Fruit fly (Drosophila melanogaster): ENCODE results near the gene boss.

The boss gene

DNA sequence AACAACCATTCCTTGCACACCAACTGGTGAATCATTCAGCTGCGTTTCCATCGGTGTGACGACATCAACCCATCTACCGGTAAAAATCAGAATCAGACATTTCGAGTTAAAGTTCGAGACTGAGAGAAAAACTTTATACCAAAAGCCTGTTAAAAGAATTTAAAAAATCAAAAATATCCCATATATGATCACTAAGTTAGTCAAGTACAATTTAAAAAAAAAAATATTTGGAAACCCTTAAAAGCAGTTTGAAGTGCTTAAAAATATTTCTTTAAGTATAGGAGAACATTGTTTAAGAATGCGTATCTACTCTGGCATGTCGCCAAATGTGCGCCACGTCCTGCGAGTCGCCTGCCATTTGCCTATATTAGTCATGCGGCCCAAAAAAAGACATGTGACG is 6.7 kb downstream of the boss start (continued):
- TF ChIP-seq lola (GFP tag; optimal IDR thresholded peaks at IDR 0.05) (no peak), Ets65A (GFP tag) (peak; percentile 46), Gsc (GFP tag; IDR thresholded peaks at IDR 0.05) (no peak), ranshi (GFP tag; IDR thresholded peaks at IDR 0.05) (peak; percentile 35; the same call in 1 of the 2 replicates), Sin3A (optimal IDR thresholded peaks at IDR 0.05) (no peak), CG11085 (GFP tag; IDR thresholded peaks at IDR 0.05) (no peak), CG10209 (GFP tag; optimal IDR thresholded peaks at IDR 0.05) (peak; percentile 7), vnd (GFP tag; IDR thresholded peaks at IDR 0.05; ENCODE audit: partially characterized antibody) (no peak), fd102C (GFP tag; optimal IDR thresholded peaks at IDR 0.05) (no peak), Neu2 (GFP tag; optimal IDR thresholded peaks at IDR 0.05; ENCODE audit: borderline replicate concordance) (no peak), CG8924 (tag; optimal IDR thresholded peaks at IDR 0.05) (no peak), NC2β (GFP tag; optimal IDR thresholded peaks at IDR 0.05) (no peak), ro (GFP tag; IDR thresholded peaks at IDR 0.05) (no peak), Dfd (GFP tag; optimal IDR thresholded peaks at IDR 0.05) (no peak), caup (GFP tag; optimal IDR thresholded peaks at IDR 0.05; ENCODE audit: severe bottlenecking) (peak; percentile 49), NC2α (GFP tag; optimal IDR thresholded peaks at IDR 0.05) (no peak), shn (GFP tag; optimal IDR thresholded peaks at IDR 0.05) (no peak), CG6654 (GFP tag; optimal IDR thresholded peaks at IDR 0.05) (no peak), Ada2b (GFP tag; IDR thresholded peaks at IDR 0.05) (peak; percentile 45), Adf1 (GFP tag; IDR thresholded peaks at IDR 0.05) (no peak; the same call in 1 of the 2 replicates), CG4328 (GFP tag; optimal IDR thresholded peaks at IDR 0.05) (no peak), CG5245 (GFP tag; optimal IDR thresholded peaks at IDR 0.05) (no peak), CG43689 (GFP tag; IDR thresholded peaks at IDR 0.05) (no peak), B-H1 (GFP tag; IDR thresholded peaks at IDR 0.05) (0 out of 3 replicates have a peak, but pooled peaks have one; percentile 31), onecut (GFP tag; IDR thresholded peaks at IDR 0.05) (no peak), esg (GFP tag; conservative IDR thresholded peaks at IDR 0.05) (0 out of 2 replicates have a peak, but pooled peaks have one; percentile 20), CG12299 (tag; optimal IDR thresholded peaks at IDR 0.05) (no peak), CG16813 (GFP tag; IDR thresholded peaks at IDR 0.05; ENCODE audit: partially characterized antibody) (no peak), Doc3 (GFP tag; IDR thresholded peaks at IDR 0.05; ENCODE audit: partially characterized antibody) (no peak), CG12659 (GFP tag; optimal IDR thresholded peaks at IDR 0.05) (peak; percentile 12), ind (GFP tag; optimal IDR thresholded peaks at IDR 0.05) (peak; percentile 6), Kr (GFP tag; optimal IDR thresholded peaks at IDR 0.05) (no peak), CG9932 (GFP tag; IDR thresholded peaks at IDR 0.05) (peak; percentile 56), lilli (GFP tag; optimal IDR thresholded peaks at IDR 0.05) (peak; percentile 43), CG14441 (GFP tag; IDR thresholded peaks at IDR 0.05) (no peak), CG11696 (GFP tag; IDR thresholded peaks at IDR 0.05) (no peak), pho (GFP tag; optimal IDR thresholded peaks at IDR 0.05) (peak; percentile 33), CG10959 (GFP tag; IDR thresholded peaks at IDR 0.05) (no peak), lbe (GFP tag; optimal IDR thresholded peaks at IDR 0.05) (no peak), Deaf1 (tag; optimal IDR thresholded peaks at IDR 0.05) (no peak), abd-A (tag; optimal IDR thresholded peaks at IDR 0.05) (no peak), chinmo (GFP tag; IDR thresholded peaks at IDR 0.05; ENCODE audit: partially characterized antibody) (no peak), CG3838 (GFP tag; optimal IDR thresholded peaks at IDR 0.05) (no peak), CG4707 (GFP tag; optimal IDR thresholded peaks at IDR 0.05) (no peak), fu2 (GFP tag; optimal IDR thresholded peaks at IDR 0.05) (no peak), CG3995 (GFP tag; optimal IDR thresholded peaks at IDR 0.05) (no peak), CG11504 (tag; optimal IDR thresholded peaks at IDR 0.05) (peak; percentile 53), CG31224 (GFP tag; IDR thresholded peaks at IDR 0.05) (peak; percentile 41; the same call in 1 of the 2 replicates), sens (GFP tag) (peak; percentile 71), Hand (GFP tag; optimal IDR thresholded peaks at IDR 0.05) (peak; percentile 44), CG13296 (GFP tag; optimal IDR thresholded peaks at IDR 0.05) (peak; percentile 1), Xbp1 (GFP tag; optimal IDR thresholded peaks at IDR 0.05) (peak; percentile 4)
